Fruit fly (Drosophila melanogaster) whole organism, pupa: ENCODE measurements around the gene SPE.

ENCODE experiments used
- CG8159 ChIP-seq: fragments of 200-800 bp; sonication (Bioruptor generic); optimal IDR thresholded peaks from 3 replicates; lab custom pipeline; 2018; ENCODE audit warnings: missing biosample characterization, mild to moderate bottlenecking, missing genetic modification characterization, moderate library complexity
- Pif1A ChIP-seq: fragments of 200-800 bp; sonication (Bioruptor generic); optimal IDR thresholded peaks from 3 replicates; lab custom pipeline; 2016; ENCODE audit warnings: missing biosample characterization, missing genetic modification characterization

DNA sequence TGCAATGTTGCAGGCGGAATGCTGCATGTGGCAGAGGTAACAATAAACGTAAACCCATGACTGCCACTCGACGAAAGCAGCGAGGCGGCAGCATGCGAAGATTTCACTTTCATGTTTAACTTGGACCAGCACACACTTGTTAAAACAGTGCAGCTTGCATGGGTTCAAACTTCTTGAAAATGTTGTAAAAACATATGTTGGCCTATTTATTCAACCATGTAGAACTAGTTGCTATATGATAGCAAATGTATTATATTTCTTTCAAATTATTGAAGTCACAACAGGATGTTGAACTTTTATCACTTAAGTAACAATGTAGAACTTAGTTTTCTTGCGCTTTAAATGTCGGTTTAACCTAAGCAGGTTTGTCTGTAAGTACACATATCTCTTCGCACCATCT lies 43.2 kb upstream of the SPE start:
- TF ChIP-seq CG8159 (tag; lab: Kevin White, UChicago) (no peak), Pif1A (GFP tag; lab: Kevin White, UChicago) (peak; percentile 15)
